Fruit fly (Drosophila melanogaster): ENCODE results near the gene nod.

The nod gene

DNA sequence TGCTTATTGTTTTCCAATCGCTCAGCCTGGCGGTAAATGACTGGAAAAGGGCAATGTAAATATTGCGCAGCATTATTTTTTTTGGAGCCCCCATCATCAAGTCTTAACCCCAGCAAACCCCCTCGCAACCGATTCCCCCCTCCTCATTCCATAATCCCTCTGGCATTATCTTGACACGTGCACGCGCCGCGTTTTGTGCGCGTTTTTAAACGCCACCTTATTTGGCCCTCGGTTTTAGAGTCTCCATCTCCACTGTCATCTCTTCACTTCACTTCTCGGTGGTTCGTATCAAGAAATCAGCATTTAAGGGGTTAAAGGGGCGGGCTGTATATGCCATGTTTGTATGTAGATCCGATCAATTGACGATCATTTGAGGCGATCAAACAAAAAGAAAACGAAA is 33.6 kb upstream of the nod start:
- no peak for TF ChIP-seq EcR (GFP tag; optimal IDR thresholded peaks at IDR 0.05)
- no peak for TF ChIP-seq CG10348 (GFP tag; IDR thresholded peaks at IDR 0.05)
- TF ChIP-seq CG32121 (GFP tag; IDR thresholded peaks at IDR 0.05) = no peak
- TF ChIP-seq CG15710 (tag; optimal IDR thresholded peaks at IDR 0.05) = no peak
- no peak for TF ChIP-seq Pif1B (GFP tag; optimal IDR thresholded peaks at IDR 0.05)
- no peak for TF ChIP-seq CG14655 (GFP tag; optimal IDR thresholded peaks at IDR 0.05)
- no peak for TF ChIP-seq CG8301 (tag; optimal IDR thresholded peaks at IDR 0.05)
- no peak for TF ChIP-seq CG17806 (tag; optimal IDR thresholded peaks at IDR 0.05)
- no peak for TF ChIP-seq CG13204 (GFP tag; optimal IDR thresholded peaks at IDR 0.05)

DNA sequence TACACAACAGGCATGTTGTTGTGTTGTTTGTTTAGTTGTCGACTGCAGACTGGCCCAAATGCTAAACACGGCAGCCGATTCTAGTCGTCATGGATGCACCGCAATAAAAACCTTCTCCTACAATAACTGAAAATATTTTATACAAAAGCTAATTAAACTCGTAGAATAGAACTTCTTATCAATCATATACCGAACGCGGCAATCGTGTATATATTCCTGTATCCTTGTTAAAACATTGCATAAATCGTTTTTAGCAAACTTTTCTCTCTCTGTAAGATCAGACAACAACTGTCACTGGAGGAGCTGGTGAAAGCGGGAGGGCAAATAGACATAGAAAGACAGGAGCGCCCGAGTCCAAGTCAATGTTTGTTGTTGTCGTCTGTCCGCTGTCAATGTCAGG is 31.9 kb upstream of the nod start:
- TF ChIP-seq CG8159 (tag; optimal IDR thresholded peaks at IDR 0.05) = peak; percentile 24
- TF ChIP-seq Ets98B (GFP tag; IDR thresholded peaks at IDR 0.05) = peak; percentile 70
- no peak for TF ChIP-seq EcR (GFP tag; optimal IDR thresholded peaks at IDR 0.05)
- peak; percentile 58; the same call in 1 of the 2 replicates for TF ChIP-seq CG12605 (GFP tag; IDR thresholded peaks at IDR 0.05)
- TF ChIP-seq rn (GFP tag; IDR thresholded peaks at IDR 0.05) = no peak
- TF ChIP-seq CG34367 (tag; optimal IDR thresholded peaks at IDR 0.05) = peak; percentile 19
- no peak for TF ChIP-seq gl (tag; optimal IDR thresholded peaks at IDR 0.05)
- peak; percentile 72 for TF ChIP-seq Pif1A (GFP tag; optimal IDR thresholded peaks at IDR 0.05)
- peak; percentile 63; the same call in 2 of the 3 replicates for TF ChIP-seq fd96Ca (GFP tag; IDR thresholded peaks at IDR 0.05)
- TF ChIP-seq CG14655 (GFP tag; optimal IDR thresholded peaks at IDR 0.05) = peak; percentile 89
- TF ChIP-seq CG17806 (tag; optimal IDR thresholded peaks at IDR 0.05) = peak; percentile 31
- peak; percentile 62 for TF ChIP-seq Pif1B (GFP tag; optimal IDR thresholded peaks at IDR 0.05)
- TF ChIP-seq CG4496 (GFP tag; IDR thresholded peaks at IDR 0.05) = peak; percentile 71; the same call in 2 of the 3 replicates
- peak; percentile 16 for TF ChIP-seq CG15710 (tag; optimal IDR thresholded peaks at IDR 0.05)
- TF ChIP-seq CG32121 (GFP tag; IDR thresholded peaks at IDR 0.05) = peak; percentile 26; the same call in 1 of the 2 replicates
- peak; percentile 51 for TF ChIP-seq CG9948 (tag; optimal IDR thresholded peaks at IDR 0.05)
- TF ChIP-seq CG10348 (GFP tag; IDR thresholded peaks at IDR 0.05) = no peak
- peak; percentile 86 for TF ChIP-seq CG8301 (tag; optimal IDR thresholded peaks at IDR 0.05)

- TF ChIP-seq CG4496 (GFP tag; IDR thresholded peaks at IDR 0.05) (no peak), Snoo (tag; optimal IDR thresholded peaks at IDR 0.05) (no peak), Pif1A (GFP tag; optimal IDR thresholded peaks at IDR 0.05) (peak; percentile 10), CG12605 (GFP tag; IDR thresholded peaks at IDR 0.05) (no peak), D1 (tag; optimal IDR thresholded peaks at IDR 0.05) (no peak), CG32121 (GFP tag; IDR thresholded peaks at IDR 0.05) (no peak), CG17806 (tag; optimal IDR thresholded peaks at IDR 0.05) (peak; percentile 27), rn (GFP tag; IDR thresholded peaks at IDR 0.05) (no peak), CG8159 (tag; optimal IDR thresholded peaks at IDR 0.05) (peak; percentile 20), EcR (GFP tag; optimal IDR thresholded peaks at IDR 0.05) (no peak), Pif1B (GFP tag; optimal IDR thresholded peaks at IDR 0.05) (peak; percentile 15), CG9948 (tag; optimal IDR thresholded peaks at IDR 0.05) (peak; percentile 26), CG15710 (tag; optimal IDR thresholded peaks at IDR 0.05) (peak; percentile 5), CG13204 (GFP tag; optimal IDR thresholded peaks at IDR 0.05) (no peak), Ets98B (GFP tag; IDR thresholded peaks at IDR 0.05) (0 out of 2 replicates have a peak, but pooled peaks have one; percentile 39), fd96Ca (GFP tag; IDR thresholded peaks at IDR 0.05) (no peak), CG14655 (GFP tag; optimal IDR thresholded peaks at IDR 0.05) (peak; percentile 55), CG10348 (GFP tag; IDR thresholded peaks at IDR 0.05) (no peak), gl (tag; optimal IDR thresholded peaks at IDR 0.05) (no peak), CG34367 (tag; optimal IDR thresholded peaks at IDR 0.05) (peak; percentile 2), CG8301 (tag; optimal IDR thresholded peaks at IDR 0.05) (peak; percentile 47)
Observed at dm6 chrX:11550078-11550477, 30.5 kb upstream of the nod start.

DNA sequence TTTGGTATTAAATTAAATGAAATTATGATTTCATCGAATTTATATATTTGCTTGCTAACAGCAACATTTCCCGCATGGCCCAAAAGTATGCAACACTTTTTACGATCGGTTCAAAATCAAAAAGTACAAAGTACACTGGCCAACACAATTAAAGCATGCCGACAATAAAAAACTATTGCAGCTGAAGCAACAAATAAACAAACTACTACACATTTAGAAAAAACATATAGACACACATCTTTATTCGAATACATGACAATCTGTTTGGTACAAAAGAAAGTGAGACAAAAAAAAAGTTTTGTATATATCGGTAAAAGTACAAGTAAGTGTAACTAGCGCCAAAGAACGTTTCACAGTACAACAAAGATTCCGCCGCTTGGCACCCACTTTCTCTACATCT is 25.5 kb upstream of the nod start:
- no peak for TF ChIP-seq CG13204 (GFP tag; optimal IDR thresholded peaks at IDR 0.05)
- peak; percentile 16 for TF ChIP-seq CG14655 (GFP tag; optimal IDR thresholded peaks at IDR 0.05)
- TF ChIP-seq fd96Ca (GFP tag; IDR thresholded peaks at IDR 0.05) = no peak
- TF ChIP-seq CG9948 (tag; optimal IDR thresholded peaks at IDR 0.05) = no peak
- TF ChIP-seq Snoo (tag; optimal IDR thresholded peaks at IDR 0.05) = peak; percentile 14
- no peak for TF ChIP-seq CG34367 (tag; optimal IDR thresholded peaks at IDR 0.05)
- TF ChIP-seq CG12605 (GFP tag; IDR thresholded peaks at IDR 0.05) = peak; percentile 12; the same call in 1 of the 2 replicates
- no peak for TF ChIP-seq CG15710 (tag; optimal IDR thresholded peaks at IDR 0.05)
- no peak for TF ChIP-seq D1 (tag; optimal IDR thresholded peaks at IDR 0.05)
- peak; percentile 15 for TF ChIP-seq CG8301 (tag; optimal IDR thresholded peaks at IDR 0.05)
- peak; percentile 18 for TF ChIP-seq Pif1A (GFP tag; optimal IDR thresholded peaks at IDR 0.05)
- no peak; the same call in 2 of the 3 replicates for TF ChIP-seq CG4496 (GFP tag; IDR thresholded peaks at IDR 0.05)
- 0 out of 2 replicates have a peak, but pooled peaks have one; percentile 39 for TF ChIP-seq Ets98B (GFP tag; IDR thresholded peaks at IDR 0.05)
- TF ChIP-seq gl (tag; optimal IDR thresholded peaks at IDR 0.05) = no peak
- no peak for TF ChIP-seq CG10348 (GFP tag; IDR thresholded peaks at IDR 0.05)
- no peak for TF ChIP-seq CG8159 (tag; optimal IDR thresholded peaks at IDR 0.05)
- TF ChIP-seq CG17806 (tag; optimal IDR thresholded peaks at IDR 0.05) = no peak
- no peak for TF ChIP-seq CG32121 (GFP tag; IDR thresholded peaks at IDR 0.05)
- TF ChIP-seq rn (GFP tag; IDR thresholded peaks at IDR 0.05) = no peak
- TF ChIP-seq EcR (GFP tag; optimal IDR thresholded peaks at IDR 0.05) = no peak
- no peak for TF ChIP-seq Pif1B (GFP tag; optimal IDR thresholded peaks at IDR 0.05)

- TF ChIP-seq CG8159 (tag; optimal IDR thresholded peaks at IDR 0.05) (no peak), fd96Ca (GFP tag; IDR thresholded peaks at IDR 0.05) (no peak), Pif1B (GFP tag; optimal IDR thresholded peaks at IDR 0.05) (no peak), CG14655 (GFP tag; optimal IDR thresholded peaks at IDR 0.05) (no peak), CG8301 (tag; optimal IDR thresholded peaks at IDR 0.05) (no peak), CG32121 (GFP tag; IDR thresholded peaks at IDR 0.05) (no peak), Pif1A (GFP tag; optimal IDR thresholded peaks at IDR 0.05) (no peak), D1 (tag; optimal IDR thresholded peaks at IDR 0.05) (no peak), Ets98B (GFP tag; IDR thresholded peaks at IDR 0.05) (no peak), gl (tag; optimal IDR thresholded peaks at IDR 0.05) (no peak), CG12605 (GFP tag; IDR thresholded peaks at IDR 0.05) (no peak), CG13204 (GFP tag; optimal IDR thresholded peaks at IDR 0.05) (no peak), CG4496 (GFP tag; IDR thresholded peaks at IDR 0.05) (no peak), rn (GFP tag; IDR thresholded peaks at IDR 0.05) (no peak)
Observed at dm6 chrX:11556774-11557173, 23.8 kb upstream of the nod start.

All from whole organism, pupa.